Worm (Caenorhabditis elegans) whole organism, L1 larva: ENCODE results near the gene T23G5.2.

Experiments used
- C04F5.9 ChIP-seq: sonication (generic microtip); optimal IDR thresholded peaks from 2 replicates; lab custom pipeline; 2016; ENCODE audit warnings: missing genetic modification characterization, missing compliant biosample characterization
- C16A3.4 ChIP-seq: fragments of 150-350 bp; optimal IDR thresholded peaks from 2 replicates; lab custom pipeline; 2014; ENCODE audit warnings: missing biosample characterization, missing genetic modification characterization
- blmp-1 ChIP-seq: fragments of 150-350 bp; optimal IDR thresholded peaks from 2 replicates; lab custom pipeline; 2014; ENCODE audit warnings: missing biosample characterization, missing genetic modification characterization
- ceh-82 ChIP-seq, 3 experiments: fragments of 150-350 bp in 1 of 3; sonication (generic microtip) in 2 of 3; optimal IDR thresholded peaks; 2 replicates each; lab custom pipeline; 2014 to 2017; ENCODE audit warnings: missing biosample characterization in 3 of 3, missing genetic modification characterization in 3 of 3
- efl-3 ChIP-seq: fragments of 200-800 bp; sonication (Bioruptor generic); optimal IDR thresholded peaks from 2 replicates; lab custom pipeline; 2018; ENCODE audit warnings: mild to moderate bottlenecking, missing genetic modification characterization, missing compliant biosample characterization
- egl-27 ChIP-seq, 2 experiments: fragments of 150-350 bp in 1 of 2; sonication (generic microtip); optimal IDR thresholded peaks; 3 replicates each; lab custom pipeline; 2017 to 2018; ENCODE audit warnings: missing biosample characterization in 2 of 2, missing genetic modification characterization in 2 of 2, missing genetic modification reagents in 2 of 2
- elt-3 ChIP-seq, 6 experiments: fragments of 150-350 bp in 1 of 6; sonication (generic microtip); optimal IDR thresholded peaks; 2 replicates each; lab custom pipeline; 2017 to 2018; ENCODE audit warnings: missing biosample characterization in 6 of 6, missing genetic modification characterization in 6 of 6, inconsistent platforms in 1 of 6
- fkh-10 ChIP-seq: sonication (generic microtip); optimal IDR thresholded peaks from 2 replicates; lab custom pipeline; 2017; ENCODE audit warnings: missing biosample characterization, missing genetic modification reagents, missing genetic modification characterization
- fkh-8 ChIP-seq: sonication (generic microtip); optimal IDR thresholded peaks from 2 replicates; lab custom pipeline; 2016; ENCODE audit warnings: mild to moderate bottlenecking, missing genetic modification characterization, missing compliant biosample characterization
- grh-1 ChIP-seq: fragments of 200-800 bp; sonication (Bioruptor generic); IDR thresholded peaks from 2 replicates; pipeline ENCODE4 v1.3.6; 2022; ENCODE audit warnings: missing genetic modification reagents, missing genetic modification characterization, missing compliant biosample characterization
- hlh-4 ChIP-seq: sonication (generic microtip); optimal IDR thresholded peaks from 2 replicates; lab custom pipeline; 2016; ENCODE audit warnings: mild to moderate bottlenecking, missing genetic modification characterization, missing compliant biosample characterization
- irx-1 ChIP-seq: sonication (generic microtip); optimal IDR thresholded peaks from 2 replicates; lab custom pipeline; 2016; ENCODE audit warnings: missing genetic modification characterization, missing compliant biosample characterization
- jun-1 ChIP-seq: fragments of 150-350 bp; optimal IDR thresholded peaks from 2 replicates; lab custom pipeline; 2014; ENCODE audit warnings: missing biosample characterization, missing genetic modification reagents, missing genetic modification characterization
- lin-14 ChIP-seq: fragments of 200-800 bp; sonication (Bioruptor generic); optimal IDR thresholded peaks from 2 replicates; lab custom pipeline; 2018; ENCODE audit warnings: mild to moderate bottlenecking, missing genetic modification characterization, moderate library complexity, missing compliant biosample characterization
- lin-15B ChIP-seq: fragments of 150-350 bp; sonication (generic microtip); optimal IDR thresholded peaks from 3 replicates; lab custom pipeline; 2014; ENCODE audit warnings: missing biosample characterization, missing genetic modification characterization
- lin-35 ChIP-seq, 2 experiments: fragments of 150-350 bp; optimal IDR thresholded peaks; 2 replicates each; lab custom pipeline; 2014; ENCODE audit warnings: missing biosample characterization in 2 of 2, missing genetic modification characterization in 2 of 2, missing genetic modification reagents in 2 of 2
- lin-39 ChIP-seq: fragments of 150-350 bp; optimal IDR thresholded peaks from 2 replicates; lab custom pipeline; 2014; ENCODE audit warnings: missing biosample characterization, missing genetic modification reagents, missing genetic modification characterization
- lsy-2 ChIP-seq, 2 experiments: fragments of 150-350 bp; optimal IDR thresholded peaks; 2 replicates each; lab custom pipeline; 2014; ENCODE audit warnings: missing biosample characterization in 2 of 2, missing genetic modification characterization in 2 of 2
- mab-9 ChIP-seq: fragments of 200-800 bp; sonication (Bioruptor generic); IDR thresholded peaks from 2 replicates; pipeline ENCODE4 v1.3.6; 2022; ENCODE audit warnings: missing genetic modification reagents, missing genetic modification characterization, missing compliant biosample characterization
- mdl-1 ChIP-seq, 2 experiments: fragments of 150-350 bp; optimal IDR thresholded peaks; 2 replicates each; lab custom pipeline; 2014 to 2017; ENCODE audit warnings: missing biosample characterization in 2 of 2, missing genetic modification characterization in 2 of 2, inconsistent platforms in 1 of 2
- nhr-19 ChIP-seq: fragments of 200-800 bp; sonication (Bioruptor generic); conservative IDR thresholded peaks from 2 replicates; pipeline ENCODE4 v1.3.6; 2022; ENCODE audit warnings: missing genetic modification characterization, missing compliant biosample characterization
- nhr-20 ChIP-seq: sonication (generic microtip); optimal IDR thresholded peaks from 2 replicates; lab custom pipeline; 2016; ENCODE audit warnings: mild to moderate bottlenecking, missing genetic modification characterization, missing compliant biosample characterization
- nhr-28 ChIP-seq: fragments of 150-350 bp; optimal IDR thresholded peaks from 2 replicates; lab custom pipeline; 2014; ENCODE audit warnings: missing biosample characterization, missing genetic modification characterization
- nhr-47 ChIP-seq: sonication (generic microtip); optimal IDR thresholded peaks from 2 replicates; lab custom pipeline; 2016; ENCODE audit warnings: mild to moderate bottlenecking, missing genetic modification characterization, moderate library complexity, missing compliant biosample characterization
- nhr-71 ChIP-seq: sonication (generic microtip); optimal IDR thresholded peaks from 2 replicates; lab custom pipeline; 2016; ENCODE audit warnings: mild to moderate bottlenecking, missing genetic modification characterization, moderate library complexity, missing compliant biosample characterization
- nhr-84 ChIP-seq: sonication (generic microtip); optimal IDR thresholded peaks from 2 replicates; lab custom pipeline; 2017; ENCODE audit warnings: missing biosample characterization, missing genetic modification characterization
- nhr-85 ChIP-seq: sonication (generic microtip); peaks from one replicate; lab custom pipeline; 2016; ENCODE audit warnings: missing genetic modification characterization, inconsistent platforms, missing compliant biosample characterization
- pag-3 ChIP-seq: sonication (generic microtip); optimal IDR thresholded peaks from 2 replicates; lab custom pipeline; 2017; ENCODE audit warnings: missing genetic modification characterization, mild to moderate bottlenecking, missing compliant biosample characterization, antibody characterized with exemption, borderline replicate concordance; ENCODE audit not compliant: insufficient read depth
- pax-3 ChIP-seq: fragments of 200-800 bp; sonication (Bioruptor generic); optimal IDR thresholded peaks from 2 replicates; lab custom pipeline; 2018; ENCODE audit warnings: mild to moderate bottlenecking, missing genetic modification characterization, moderate library complexity, missing compliant biosample characterization
- pqm-1 ChIP-seq: sonication (generic microtip); optimal IDR thresholded peaks from 3 replicates; lab custom pipeline; 2017; ENCODE audit warnings: missing biosample characterization, missing genetic modification characterization
- skn-1 ChIP-seq: fragments of 150-350 bp; optimal IDR thresholded peaks from 2 replicates; lab custom pipeline; 2014; ENCODE audit warnings: missing biosample characterization, missing genetic modification characterization
- sptf-1 ChIP-seq: fragments of 150-350 bp; optimal IDR thresholded peaks from 2 replicates; lab custom pipeline; 2014; ENCODE audit warnings: missing biosample characterization, missing genetic modification characterization
- tbx-2 ChIP-seq: sonication (generic microtip); optimal IDR thresholded peaks from 2 replicates; lab custom pipeline; 2016; ENCODE audit warnings: missing genetic modification characterization, missing compliant biosample characterization
- unc-130 ChIP-seq: fragments of 150-350 bp; optimal IDR thresholded peaks from 2 replicates; lab custom pipeline; 2017; ENCODE audit warnings: missing biosample characterization, missing genetic modification characterization, inconsistent platforms
- unc-62 ChIP-seq: fragments of 150-350 bp; optimal IDR thresholded peaks from 2 replicates; lab custom pipeline; 2014; ENCODE audit warnings: missing biosample characterization, missing genetic modification reagents, missing genetic modification characterization
- unc-86 ChIP-seq: sonication (generic microtip); optimal IDR thresholded peaks from 2 replicates; lab custom pipeline; 2016; ENCODE audit warnings: missing genetic modification characterization, missing compliant biosample characterization
- vab-15 ChIP-seq: sonication (generic microtip); optimal IDR thresholded peaks from 2 replicates; lab custom pipeline; 2017; ENCODE audit warnings: missing genotype, mild to moderate bottlenecking, missing genetic modification characterization, missing compliant biosample characterization
- xbp-1 ChIP-seq: sonication (generic microtip); optimal IDR thresholded peaks from 2 replicates; lab custom pipeline; 2016; ENCODE audit warnings: missing genetic modification characterization, missing compliant biosample characterization
- zag-1 ChIP-seq: fragments of 150-350 bp; optimal IDR thresholded peaks from 2 replicates; lab custom pipeline; 2014; ENCODE audit warnings: missing biosample characterization, missing genetic modification characterization
- ztf-4 ChIP-seq: fragments of 150-350 bp; optimal IDR thresholded peaks from 2 replicates; lab custom pipeline; 2014; ENCODE audit warnings: missing biosample characterization, missing genetic modification characterization

The T23G5.2 gene

DNA sequence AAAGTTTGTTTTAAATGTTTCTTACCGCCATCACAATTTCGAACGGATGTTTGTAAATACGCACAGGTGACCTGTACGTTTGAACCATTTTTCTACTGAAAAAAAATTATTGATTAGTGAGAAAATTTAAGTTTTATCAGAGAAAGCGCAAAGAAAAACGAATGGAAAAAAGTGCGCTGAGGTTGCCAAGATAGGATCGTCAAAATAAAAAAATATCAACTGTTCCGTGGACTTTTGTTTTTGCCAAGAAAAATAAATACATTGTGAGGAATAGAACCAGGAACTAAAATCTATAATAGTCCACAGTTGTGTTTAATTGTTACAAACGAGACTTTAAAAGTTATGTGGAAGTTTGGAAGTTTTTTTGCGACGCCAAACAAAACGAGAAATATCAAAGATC lies at the start of gene T23G5.2:
TSS of gene T23G5.2 (minus strand) at position 101 of the 400 bp plus-strand sequence.
- TF ChIP-seq jun-1 (tag; lab: Kevin White, UChicago) (no peak), nhr-19 (GFP tag; lab: Robert Waterston, UW) (no peak), blmp-1 (tag; lab: Kevin White, UChicago) (no peak), nhr-20 (tag; lab: Kevin White, UChicago) (no peak), zag-1 (tag; lab: Kevin White, UChicago) (no peak), hlh-4 (no peak), unc-62 (GFP tag; lab: Kevin White, UChicago) (no peak), nhr-71 (tag; lab: Kevin White, UChicago) (no peak), unc-130 (tag; lab: Kevin White, UChicago) (no peak), lin-14 (GFP tag; lab: Kevin White, UChicago) (no peak), mab-9 (GFP tag; lab: Robert Waterston, UW) (no peak), pqm-1 (no peak)

ce11 chrIII:9281480-9281879 lies 45.4 kb upstream of the T23G5.2 start, which contains the start of gene fozi-1:
TSS of gene fozi-1 (plus strand) at chrIII:9281780.
- TF ChIP-seq skn-1 (tag; lab: Kevin White, UChicago) (no peak), pag-3 (no peak)

ce11 chrIII:9277803-9278202 lies 41.7 kb upstream of the T23G5.2 start:
- TF ChIP-seq tbx-2 (tag; lab: Kevin White, UChicago), result no peak
- TF ChIP-seq blmp-1 (tag; lab: Kevin White, UChicago), result peak; percentile 68
- no peak for TF ChIP-seq nhr-85 (tag; lab: Kevin White, UChicago)
- no peak for TF ChIP-seq lin-15B (tag; lab: Kevin White, UChicago)
- no peak for TF ChIP-seq fkh-8 (tag; lab: Kevin White, UChicago)
- TF ChIP-seq, all 84 proteins: peak for 1

- TF ChIP-seq elt-3 (tag; optimal IDR thresholded peaks at IDR 0.05; lab: Kevin White, UChicago) (no peak), nhr-28 (tag; lab: Kevin White, UChicago) (no peak), lin-14 (GFP tag; lab: Kevin White, UChicago) (peak; percentile 61), nhr-84 (no peak), lin-39 (no peak), nhr-71 (tag; lab: Kevin White, UChicago) (no peak), grh-1 (GFP tag; lab: Robert Waterston, UW) (no peak), pax-3 (no peak), C04F5.9 (no peak), lin-15B (tag; lab: Kevin White, UChicago) (no peak), vab-15 (tag; lab: Kevin White, UChicago) (no peak), sptf-1 (tag; lab: Kevin White, UChicago) (no peak), lin-35 (GFP tag; optimal IDR thresholded peaks at IDR 0.05; lab: Kevin White, UChicago) (no peak), efl-3 (GFP tag; lab: Kevin White, UChicago) (no peak), ceh-82 (tag; optimal IDR thresholded peaks at IDR 0.05; lab: Kevin White, UChicago) (peak in 2 of 3 experiments; percentile 10 to 28), unc-130 (tag; lab: Kevin White, UChicago) (no peak)
Measured at ce11 chrIII:9272107-9272506, 36.0 kb upstream of the T23G5.2 start.

- TF ChIP-seq ceh-82 (tag; optimal IDR thresholded peaks at IDR 0.05; lab: Kevin White, UChicago), result peak in 1 of 3 experiments; percentile 23
- no peak for TF ChIP-seq fkh-8 (tag; lab: Kevin White, UChicago)
- no peak for TF ChIP-seq unc-62 (GFP tag; lab: Kevin White, UChicago)
- TF ChIP-seq xbp-1 (tag; lab: Kevin White, UChicago), result no peak
- no peak for TF ChIP-seq egl-27 (tag; optimal IDR thresholded peaks at IDR 0.05; lab: Kevin White, UChicago)
- no peak for TF ChIP-seq sptf-1 (tag; lab: Kevin White, UChicago)
- TF ChIP-seq fkh-10 (GFP tag; lab: Kevin White, UChicago), result no peak
- no peak for TF ChIP-seq unc-130 (tag; lab: Kevin White, UChicago)
- TF ChIP-seq lsy-2 (tag; optimal IDR thresholded peaks at IDR 0.05; lab: Kevin White, UChicago), result no peak
- no peak for TF ChIP-seq nhr-47 (tag; lab: Kevin White, UChicago)
- no peak for TF ChIP-seq mdl-1 (tag; optimal IDR thresholded peaks at IDR 0.05; lab: Kevin White, UChicago)
- no peak for TF ChIP-seq irx-1 (tag; lab: Kevin White, UChicago)
- peak; percentile 24 for TF ChIP-seq nhr-85 (tag; lab: Kevin White, UChicago)
- TF ChIP-seq unc-86 (tag; lab: Kevin White, UChicago), result no peak
- TF ChIP-seq ztf-4, result no peak
- peak; percentile 68 for TF ChIP-seq lin-14 (GFP tag; lab: Kevin White, UChicago)
- TF ChIP-seq tbx-2 (tag; lab: Kevin White, UChicago), result no peak
- no peak for TF ChIP-seq C16A3.4 (tag; lab: Kevin White, UChicago)
Measured at ce11 chrIII:9271389-9271918, 35.3 kb upstream of the T23G5.2 start.
